Worm (Caenorhabditis elegans): ENCODE measurements around the gene T28D9.4.

DNA sequence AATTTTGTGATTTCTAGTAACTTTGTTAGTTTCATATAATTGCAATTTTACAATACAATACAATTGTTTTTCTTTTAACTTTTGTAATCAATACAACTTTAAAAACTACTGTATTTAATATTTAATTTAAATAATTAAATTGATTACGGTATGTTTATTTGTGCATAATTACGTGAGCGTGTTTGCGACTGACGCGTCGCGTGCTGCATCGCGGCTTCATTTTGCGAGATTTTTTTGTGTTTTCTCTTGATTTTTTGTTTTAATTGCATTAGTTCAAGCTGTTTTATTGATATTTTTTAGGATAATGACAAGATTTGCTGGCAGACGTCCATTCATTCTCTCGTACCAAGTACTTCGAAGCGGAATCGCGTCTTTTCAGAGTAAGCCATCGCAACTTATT lies at the start of gene T28D9.4:
- TF ChIP-seq dao-5 (tag; optimal IDR thresholded peaks at IDR 0.05) (no peak), him-1 (tag; optimal IDR thresholded peaks at IDR 0.05) (no peak)
